Fruit fly (Drosophila melanogaster): ENCODE data around the gene Prestin.

Gene Prestin

DNA sequence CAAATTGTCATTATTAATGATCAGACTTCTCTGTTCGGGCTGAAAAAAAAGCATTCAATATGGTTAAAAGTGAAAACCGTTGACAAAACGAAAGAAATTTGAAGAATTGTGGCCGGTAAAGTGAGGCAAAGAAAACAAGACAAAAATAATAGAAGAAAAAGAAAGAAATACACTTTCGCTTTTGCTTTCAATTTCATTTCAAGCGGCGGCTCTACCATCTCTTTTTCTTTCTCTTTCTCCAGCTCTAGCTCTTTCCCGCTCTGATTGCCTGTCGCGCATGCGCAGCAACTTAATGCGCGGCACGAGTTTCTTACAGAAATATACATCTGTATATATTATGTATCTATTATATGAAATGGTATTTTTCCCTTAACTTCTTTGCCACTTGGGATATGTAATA lies 29.7 kb upstream of the Prestin start (continued):
- TF ChIP-seq CG13287 (GFP tag; IDR thresholded peaks at IDR 0.05; ENCODE audit: partially characterized antibody) (no peak), twi (tag; optimal IDR thresholded peaks at IDR 0.05) (peak; percentile 38), CG2199 (GFP tag; IDR thresholded peaks at IDR 0.05) (0 out of 3 replicates have a peak, but pooled peaks have one; percentile 33), CG2875 (GFP tag; optimal IDR thresholded peaks at IDR 0.05) (peak; percentile 57), Max (GFP tag; optimal IDR thresholded peaks at IDR 0.05) (no peak), ase (GFP tag; IDR thresholded peaks at IDR 0.05) (no peak), CG1233 (GFP tag; optimal IDR thresholded peaks at IDR 0.05) (no peak), CG1603 (tag; optimal IDR thresholded peaks at IDR 0.05) (peak; percentile 5), CG18619 (GFP tag; optimal IDR thresholded peaks at IDR 0.05) (no peak), fd96Cb (tag; optimal IDR thresholded peaks at IDR 0.05) (peak; percentile 15), Nf-YC (tag; optimal IDR thresholded peaks at IDR 0.05) (no peak), tup (GFP tag; optimal IDR thresholded peaks at IDR 0.05) (no peak), Nf-YB (GFP tag; optimal IDR thresholded peaks at IDR 0.05) (peak; percentile 2), bsh (GFP tag; optimal IDR thresholded peaks at IDR 0.05) (peak in 1 of 2 experiments; percentile 72), sc (optimal IDR thresholded peaks at IDR 0.05) (no peak), sc (GFP tag; optimal IDR thresholded peaks at IDR 0.05) (peak; percentile 39), chm (GFP tag; IDR thresholded peaks at IDR 0.05) (peak; percentile 18; the same call in 1 of the 2 replicates), eve (GFP tag; optimal IDR thresholded peaks at IDR 0.05) (no peak), Bgb (GFP tag; IDR thresholded peaks at IDR 0.05; ENCODE audit: partially characterized antibody) (no peak), lmd (GFP tag; IDR thresholded peaks at IDR 0.05) (no peak), Rx (GFP tag; IDR thresholded peaks at IDR 0.05) (no peak), CG3995 (GFP tag; optimal IDR thresholded peaks at IDR 0.05) (no peak), CG33213 (GFP tag; optimal IDR thresholded peaks at IDR 0.05) (no peak), CG15479 (GFP tag; optimal IDR thresholded peaks at IDR 0.05) (no peak), CG18262 (tag; optimal IDR thresholded peaks at IDR 0.05) (peak; percentile 47), ci (GFP tag; IDR thresholded peaks at IDR 0.05) (peak; percentile 43; the same call in 1 of the 3 replicates), CG11695 (GFP tag; IDR thresholded peaks at IDR 0.05) (no peak), CG1529 (GFP tag; optimal IDR thresholded peaks at IDR 0.05) (peak; percentile 52), mirr (GFP tag; optimal IDR thresholded peaks at IDR 0.05) (no peak), gsb-n (tag; optimal IDR thresholded peaks at IDR 0.05) (peak; percentile 75), CG11696 (GFP tag; IDR thresholded peaks at IDR 0.05) (no peak), unc-4 (GFP tag; IDR thresholded peaks at IDR 0.05; ENCODE audit: partially characterized antibody) (no peak), CG10565 (GFP tag; optimal IDR thresholded peaks at IDR 0.05) (no peak), danr (GFP tag; IDR thresholded peaks at IDR 0.05) (no peak), seq (GFP tag; IDR thresholded peaks at IDR 0.05) (no peak)

DNA sequence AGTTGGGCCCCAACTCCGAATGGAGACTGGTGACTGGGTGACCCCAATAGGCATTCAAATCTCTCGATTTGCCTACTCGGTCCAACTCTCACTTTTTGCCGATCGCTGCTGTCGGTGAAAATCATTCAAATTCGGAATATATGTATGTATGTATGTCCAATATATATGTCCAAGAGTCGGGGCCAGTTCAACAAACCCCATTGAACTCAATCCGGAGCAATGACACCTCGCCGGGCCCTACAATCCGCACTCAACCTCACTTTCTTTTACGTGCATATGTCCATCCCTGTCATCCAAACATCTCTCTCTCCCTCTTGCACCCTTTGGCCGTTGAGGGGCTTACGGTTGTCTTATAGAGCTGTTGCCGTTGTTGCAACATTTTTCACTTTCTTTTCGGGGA lies 27.4 kb upstream of the Prestin start:
- TF ChIP-seq sc (optimal IDR thresholded peaks at IDR 0.05) (no peak), sc (GFP tag; optimal IDR thresholded peaks at IDR 0.05) (no peak), vvl (GFP tag; IDR thresholded peaks at IDR 0.05) (peak; percentile 20; the same call in 1 of the 2 replicates), CG10267 (tag; optimal IDR thresholded peaks at IDR 0.05) (no peak), chm (GFP tag; IDR thresholded peaks at IDR 0.05) (no peak), CG34224 (GFP tag; IDR thresholded peaks at IDR 0.05; ENCODE audit: partially characterized antibody) (no peak), lab (GFP tag; optimal IDR thresholded peaks at IDR 0.05) (no peak), stc (GFP tag; IDR thresholded peaks at IDR 0.05) (no peak), CG11504 (tag; optimal IDR thresholded peaks at IDR 0.05) (no peak), Gsc (GFP tag; IDR thresholded peaks at IDR 0.05) (no peak), Ets65A (GFP tag) (peak; percentile 62), sqz (GFP tag; optimal IDR thresholded peaks at IDR 0.05) (no peak), CG8944 (GFP tag; optimal IDR thresholded peaks at IDR 0.05) (no peak), Mrtf (GFP tag; IDR thresholded peaks at IDR 0.05) (0 out of 3 replicates have a peak, but pooled peaks have one; percentile 17), CG12071 (GFP tag; optimal IDR thresholded peaks at IDR 0.05) (no peak), gem (tag; optimal IDR thresholded peaks at IDR 0.05) (no peak), vnd (GFP tag; IDR thresholded peaks at IDR 0.05; ENCODE audit: partially characterized antibody) (0 out of 3 replicates have a peak, but pooled peaks have one; percentile 36), klu (GFP tag; IDR thresholded peaks at IDR 0.05) (no peak), CG6654 (GFP tag; optimal IDR thresholded peaks at IDR 0.05) (no peak), CG34376 (GFP tag; optimal IDR thresholded peaks at IDR 0.05) (no peak)
